Worm (Caenorhabditis elegans) whole organism, young adult: ENCODE data around the gene R07E5.11.

Experiments used
- F39B2.1 ChIP-seq: fragments of 200-800 bp; sonication (Bioruptor generic); IDR thresholded peaks from 2 replicates; pipeline ENCODE4 v1.3.6; 2022; ENCODE audit warnings: missing genetic modification reagents, missing genetic modification characterization, missing compliant biosample characterization
- Y53F4B.3 ChIP-seq: fragments of 200-800 bp; sonication (Bioruptor generic); IDR thresholded peaks from 2 replicates; pipeline ENCODE4 v1.3.6; 2022; ENCODE audit warnings: missing genetic modification reagents, missing genetic modification characterization, missing compliant biosample characterization
- ama-1 ChIP-seq, 3 experiments: fragments of 150-350 bp in 1 of 3; sonication (generic microtip) in 2 of 3; optimal IDR thresholded peaks; 2 replicates each; lab custom pipeline; 2014 to 2018; ENCODE audit warnings: missing biosample characterization in 2 of 3, missing genetic modification characterization in 2 of 3, missing genetic modification reagents in 2 of 3
- athp-1 ChIP-seq: sonication (generic microtip); optimal IDR thresholded peaks from 2 replicates; lab custom pipeline; 2017; ENCODE audit warnings: mild to moderate bottlenecking, missing genetic modification characterization, missing compliant biosample characterization
- egl-44 ChIP-seq: fragments of 200-800 bp; sonication (Bioruptor generic); IDR thresholded peaks from 2 replicates; pipeline ENCODE4 v1.3.6; 2022; ENCODE audit warnings: missing genetic modification reagents, missing genetic modification characterization, missing compliant biosample characterization
- ets-4 ChIP-seq: fragments of 200-800 bp; sonication (Bioruptor generic); optimal IDR thresholded peaks from 2 replicates; lab custom pipeline; 2018; ENCODE audit warnings: mild to moderate bottlenecking, missing genetic modification characterization, missing compliant biosample characterization
- gei-17 ChIP-seq: fragments of 200-800 bp; sonication (Bioruptor generic); optimal IDR thresholded peaks from 2 replicates; lab custom pipeline; 2018; ENCODE audit warnings: mild to moderate bottlenecking, missing genetic modification characterization, missing compliant biosample characterization
- lsy-27 ChIP-seq: sonication (generic microtip); optimal IDR thresholded peaks from 2 replicates; lab custom pipeline; 2017; ENCODE audit warnings: missing genetic modification characterization, mild to moderate bottlenecking, missing compliant biosample characterization, antibody characterized with exemption, missing genotype, borderline replicate concordance; ENCODE audit not compliant: insufficient read depth
- madf-10 ChIP-seq: sonication (generic microtip); optimal IDR thresholded peaks from 2 replicates; lab custom pipeline; 2016; ENCODE audit warnings: mild to moderate bottlenecking, missing genetic modification characterization, missing compliant biosample characterization
- nfyb-1 ChIP-seq: fragments of 200-800 bp; sonication (Bioruptor generic); IDR thresholded peaks from 2 replicates; pipeline ENCODE4 v1.3.6; 2022; ENCODE audit warnings: missing genetic modification reagents, missing genetic modification characterization, missing compliant biosample characterization

- TF ChIP-seq athp-1 (tag; lab: Kevin White, UChicago) = no peak
- TF ChIP-seq Y53F4B.3 = no peak
- TF ChIP-seq ets-4 (GFP tag; lab: Kevin White, UChicago) = no peak
- TF ChIP-seq nfyb-1 (GFP tag; lab: Robert Waterston, UW) = no peak
- TF ChIP-seq egl-44 (GFP tag; lab: Robert Waterston, UW) = no peak
- no peak for TF ChIP-seq F39B2.1 (GFP tag; lab: Robert Waterston, UW)
- no peak for TF ChIP-seq lsy-27 (tag; lab: Kevin White, UChicago)
- no peak for TF ChIP-seq gei-17 (GFP tag; lab: Kevin White, UChicago)
- TF ChIP-seq madf-10 (tag; lab: Kevin White, UChicago) = no peak
- TF ChIP-seq ama-1 (optimal IDR thresholded peaks at IDR 0.05; lab: Kevin White, UChicago) = no peak
- TF ChIP-seq ama-1 (GFP tag; optimal IDR thresholded peaks at IDR 0.05; lab: Kevin White, UChicago) = no peak
Measured at ce11 chrIII:4380835-4381234, 34.2 kb downstream of the R07E5.11 start.
